Fruit fly (Drosophila melanogaster) whole organism, embryonic: ENCODE data around the gene Pnn.

Experiments
- ATbp ChIP-seq: fragments of 200-800 bp; sonication (Bioruptor generic); optimal IDR thresholded peaks from 2 replicates; lab custom pipeline; 2017; ENCODE audit warnings: missing biosample characterization, mild to moderate bottlenecking, missing genetic modification characterization, missing genetic modification reagents
- Antp ChIP-seq: fragments of 200-800 bp; sonication (Bioruptor generic); optimal IDR thresholded peaks from 3 replicates; lab custom pipeline; 2016; ENCODE audit warnings: missing biosample characterization, missing genetic modification characterization
- Atf3 ChIP-seq: fragments of 200-800 bp; sonication (Bioruptor generic); optimal IDR thresholded peaks from 3 replicates; lab custom pipeline; 2016; ENCODE audit warnings: missing biosample characterization, missing genetic modification characterization
- Atf6 ChIP-seq: fragments of 200-800 bp; sonication (Bioruptor generic); IDR thresholded peaks from 2 replicates; pipeline ENCODE4 v1.3.6; 2022; ENCODE audit warnings: missing biosample characterization, missing genetic modification characterization
- CG10147 ChIP-seq: fragments of 200-800 bp; sonication (Bioruptor generic); optimal IDR thresholded peaks from 2 replicates; lab custom pipeline; 2019; ENCODE audit warnings: missing biosample characterization, mild to moderate bottlenecking, missing genetic modification characterization, moderate library complexity
- CG10543 ChIP-seq: fragments of 200-800 bp; sonication (Bioruptor generic); optimal IDR thresholded peaks from 3 replicates; lab custom pipeline; 2017; ENCODE audit warnings: missing biosample characterization, mild to moderate bottlenecking, missing genetic modification characterization, moderate library complexity
- CG10565 ChIP-seq: fragments of 200-800 bp; sonication (Bioruptor generic); optimal IDR thresholded peaks from 3 replicates; lab custom pipeline; 2016; ENCODE audit warnings: missing biosample characterization, mild to moderate bottlenecking, missing genetic modification characterization
- CG10654 ChIP-seq: fragments of 200-800 bp; sonication (Bioruptor generic); optimal IDR thresholded peaks from 2 replicates; lab custom pipeline; 2016; ENCODE audit warnings: missing biosample characterization, missing genetic modification characterization
- CG11696 ChIP-seq: fragments of 200-800 bp; sonication (Bioruptor generic); IDR thresholded peaks from 2 replicates; pipeline ENCODE4 v1.3.6; 2022; ENCODE audit warnings: missing biosample characterization, missing genetic modification characterization
- CG12104 ChIP-seq: fragments of 200-800 bp; sonication (Bioruptor generic); optimal IDR thresholded peaks from 3 replicates; lab custom pipeline; 2016; ENCODE audit warnings: missing biosample characterization, missing genetic modification characterization
- CG12299 ChIP-seq: fragments of 200-800 bp; sonication (Bioruptor generic); optimal IDR thresholded peaks from 2 replicates; lab custom pipeline; 2018; ENCODE audit warnings: missing biosample characterization, mild to moderate bottlenecking, missing genetic modification characterization
- CG15479 ChIP-seq: fragments of 200-800 bp; sonication (Bioruptor generic); optimal IDR thresholded peaks from 3 replicates; lab custom pipeline; 2019; ENCODE audit warnings: missing biosample characterization, mild to moderate bottlenecking, missing genetic modification characterization, moderate library complexity
- CG17612 ChIP-seq: fragments of 200-800 bp; sonication (Bioruptor generic); IDR thresholded peaks from 2 replicates; pipeline ENCODE4 v1.3.6; 2022; ENCODE audit warnings: missing biosample characterization, missing genetic modification characterization
- CG1832 ChIP-seq: fragments of 200-800 bp; sonication (Bioruptor generic); optimal IDR thresholded peaks from 2 replicates; lab custom pipeline; 2017; ENCODE audit warnings: missing biosample characterization, mild to moderate bottlenecking, missing genetic modification characterization, inconsistent platforms
- CG18476 ChIP-seq: fragments of 200-800 bp; sonication (Bioruptor generic); optimal IDR thresholded peaks from 2 replicates; lab custom pipeline; 2016; ENCODE audit warnings: missing biosample characterization, mild to moderate bottlenecking, missing genetic modification characterization
- CG2116 ChIP-seq: fragments of 200-800 bp; sonication (Bioruptor generic); optimal IDR thresholded peaks from 3 replicates; lab custom pipeline; 2018; ENCODE audit warnings: missing biosample characterization, mild to moderate bottlenecking, missing genetic modification characterization
- CG2678 ChIP-seq: fragments of 200-800 bp; sonication (Bioruptor generic); optimal IDR thresholded peaks from 3 replicates; lab custom pipeline; 2019; ENCODE audit warnings: missing biosample characterization, mild to moderate bottlenecking, missing genetic modification characterization, moderate library complexity
- CG2875 ChIP-seq: fragments of 200-800 bp; sonication (Bioruptor generic); optimal IDR thresholded peaks from 2 replicates; lab custom pipeline; 2017; ENCODE audit warnings: missing biosample characterization, mild to moderate bottlenecking, missing genetic modification characterization, missing genetic modification reagents
- CG30020 ChIP-seq: fragments of 200-800 bp; optimal IDR thresholded peaks from 2 replicates; lab custom pipeline; 2019; ENCODE audit warnings: missing biosample characterization, mild to moderate bottlenecking, missing genetic modification characterization, moderate library complexity
- CG31441 ChIP-seq: fragments of 200-800 bp; sonication (Bioruptor generic); IDR thresholded peaks from 2 replicates; pipeline ENCODE4 v1.3.6; 2022; ENCODE audit warnings: missing biosample characterization, missing genetic modification characterization
- CG5245 ChIP-seq: fragments of 200-800 bp; sonication (Bioruptor generic); optimal IDR thresholded peaks from 3 replicates; lab custom pipeline; 2016; ENCODE audit warnings: missing biosample characterization, missing genetic modification characterization
- CG6272 ChIP-seq: fragments of 200-800 bp; sonication (Bioruptor generic); IDR thresholded peaks from 2 replicates; pipeline ENCODE4 v1.3.6; 2022; ENCODE audit warnings: missing biosample characterization, missing genetic modification characterization
- CG6689 ChIP-seq: fragments of 200-800 bp; sonication (Bioruptor generic); IDR thresholded peaks from 2 replicates; pipeline ENCODE4 v1.3.6; 2022; ENCODE audit warnings: missing biosample characterization, missing genetic modification characterization
- CG9727 ChIP-seq: fragments of 200-800 bp; sonication (Bioruptor generic); optimal IDR thresholded peaks from 3 replicates; lab custom pipeline; 2017; ENCODE audit warnings: missing biosample characterization, mild to moderate bottlenecking, missing genetic modification characterization
- Dref ChIP-seq: fragments of 200-800 bp; sonication (Bioruptor generic); IDR thresholded peaks from 2 replicates; pipeline ENCODE4 v1.3.6; 2022; ENCODE audit warnings: missing biosample characterization, missing genetic modification characterization
- Gsc ChIP-seq: fragments of 200-800 bp; sonication (Bioruptor generic); IDR thresholded peaks from 2 replicates; pipeline ENCODE4 v1.3.6; 2022; ENCODE audit warnings: missing biosample characterization, missing genetic modification characterization
- HLH4C ChIP-seq: fragments of 200-800 bp; sonication (Bioruptor generic); IDR thresholded peaks from 3 replicates; pipeline ENCODE4 v1.3.6; 2022; ENCODE audit warnings: missing biosample characterization, missing genetic modification characterization; ENCODE audit not compliant: partially characterized antibody
- Med ChIP-seq: fragments of 200-800 bp; sonication (Bioruptor generic); peaks from one replicate; lab custom pipeline; 2016; ENCODE audit warnings: missing biosample characterization, missing genetic modification characterization, mild to moderate bottlenecking, inconsistent platforms, moderate library complexity
- NC2β ChIP-seq: fragments of 200-800 bp; sonication (Bioruptor generic); optimal IDR thresholded peaks from 2 replicates; lab custom pipeline; 2016; ENCODE audit warnings: missing biosample characterization, missing genetic modification characterization
- Sry-β ChIP-seq: fragments of 200-800 bp; sonication (Bioruptor generic); optimal IDR thresholded peaks from 2 replicates; lab custom pipeline; 2018; ENCODE audit warnings: missing biosample characterization, mild to moderate bottlenecking, missing genetic modification characterization, moderate library complexity
- bowl ChIP-seq: fragments of 200-800 bp; sonication (Bioruptor generic); IDR thresholded peaks from 2 replicates; pipeline ENCODE4 v1.3.6; 2022; ENCODE audit warnings: missing biosample characterization, missing genetic modification characterization
- ci ChIP-seq: fragments of 200-800 bp; sonication (Bioruptor generic); IDR thresholded peaks from 3 replicates; pipeline ENCODE4 v1.3.6; 2022; ENCODE audit warnings: missing biosample characterization, missing genetic modification characterization
- crc ChIP-seq: fragments of 200-800 bp; sonication (Bioruptor generic); optimal IDR thresholded peaks from 2 replicates; lab custom pipeline; 2016; ENCODE audit warnings: missing biosample characterization, missing genetic modification characterization
- gsb ChIP-seq: fragments of 200-800 bp; sonication (Bioruptor generic); IDR thresholded peaks from 2 replicates; pipeline ENCODE4 v1.3.6; 2022; ENCODE audit warnings: missing biosample characterization, missing genetic modification characterization
- hb ChIP-seq: fragments of 200-800 bp; sonication (Bioruptor generic); IDR thresholded peaks from 3 replicates; pipeline ENCODE4 v1.3.6; 2022; ENCODE audit warnings: missing biosample characterization, missing genetic modification characterization; ENCODE audit not compliant: partially characterized antibody
- hbn ChIP-seq: fragments of 200-800 bp; sonication (Bioruptor generic); IDR thresholded peaks from 2 replicates; pipeline ENCODE4 v1.3.6; 2022; ENCODE audit warnings: missing biosample characterization, missing genetic modification characterization; ENCODE audit not compliant: partially characterized antibody
- ken ChIP-seq: fragments of 200-800 bp; sonication (Bioruptor generic); IDR thresholded peaks from 3 replicates; pipeline ENCODE4 v1.3.6; 2022; ENCODE audit warnings: missing biosample characterization, missing genetic modification characterization
- mirr ChIP-seq: fragments of 200-800 bp; sonication (Bioruptor generic); optimal IDR thresholded peaks from 3 replicates; lab custom pipeline; 2018; ENCODE audit warnings: missing biosample characterization, mild to moderate bottlenecking, missing genetic modification characterization
- pho ChIP-seq: fragments of 200-800 bp; sonication (Bioruptor generic); optimal IDR thresholded peaks from 2 replicates; lab custom pipeline; 2016; ENCODE audit warnings: missing biosample characterization, missing genetic modification characterization
- sens-2 ChIP-seq: fragments of 200-800 bp; sonication (Bioruptor generic); IDR thresholded peaks from 2 replicates; pipeline ENCODE4 v1.3.6; 2022; ENCODE audit warnings: missing biosample characterization, missing genetic modification characterization
- zfh2 ChIP-seq: fragments of 200-800 bp; sonication (Bioruptor generic); optimal IDR thresholded peaks from 2 replicates; lab custom pipeline; 2016; ENCODE audit warnings: missing biosample characterization, missing genetic modification characterization

Gene Pnn

DNA sequence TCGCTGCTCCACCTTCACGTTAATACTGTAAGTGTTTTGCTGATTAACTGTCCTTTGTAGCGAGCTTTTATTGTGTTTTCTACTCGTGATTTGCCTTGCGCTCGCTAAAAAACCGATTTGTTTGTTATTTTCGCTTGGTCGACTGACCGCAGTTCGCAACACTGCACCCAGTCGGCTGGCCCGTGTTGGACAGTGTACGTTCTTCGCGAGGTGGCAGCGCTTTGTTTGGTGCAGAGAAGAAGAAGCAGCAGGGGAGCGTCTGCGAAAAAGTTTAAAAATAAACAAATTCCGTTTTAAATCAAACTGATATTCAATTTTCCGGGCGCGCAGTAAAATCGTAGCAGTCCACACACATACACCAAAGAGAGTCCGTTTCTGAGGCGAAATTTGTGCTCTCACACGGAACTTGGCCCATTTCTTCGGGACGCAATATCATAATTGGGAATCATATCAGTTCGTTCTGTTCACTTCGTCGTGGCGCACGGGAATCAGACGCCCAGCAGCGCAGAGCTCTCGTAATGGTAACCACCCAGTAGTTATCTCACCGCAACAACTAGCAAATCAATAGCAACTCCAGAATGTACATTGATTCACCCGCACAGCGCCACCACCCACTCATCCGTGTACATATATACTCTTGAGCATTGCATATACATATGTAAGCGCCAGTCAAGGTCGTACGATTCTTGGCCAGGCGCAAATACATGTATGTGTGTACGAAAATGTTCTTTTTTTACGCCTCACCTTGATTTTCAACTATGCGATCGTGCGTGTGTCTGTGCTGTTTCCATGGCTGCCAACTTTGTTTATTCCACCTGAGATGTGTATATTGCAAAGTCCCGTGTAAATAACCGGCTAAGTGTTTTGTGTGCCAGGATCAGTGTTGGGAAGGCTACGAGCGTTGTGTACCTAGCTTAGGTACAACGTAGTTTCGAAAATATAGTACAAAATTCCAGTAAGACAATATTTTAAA is 27.2 kb downstream of the Pnn start, which contains the start of gene Naa80 (continued):
- TF ChIP-seq CG12299 (tag; lab: Kevin White, UChicago) (peak; percentile 31), CG15479 (no peak), CG10543 (peak; percentile 72), pho (peak; percentile 76), HLH4C (GFP tag; lab: Robert Waterston, UW) (0 out of 3 replicates have a peak, but pooled peaks have one; percentile 23), CG17612 (GFP tag; lab: Robert Waterston, UW) (no peak), bowl (GFP tag; lab: Robert Waterston, UW) (no peak), CG12104 (GFP tag; lab: Kevin White, UChicago) (peak; percentile 36), CG1832 (GFP tag; lab: Kevin White, UChicago) (no peak), Atf3 (GFP tag; lab: Kevin White, UChicago) (peak; percentile 45), hb (GFP tag; lab: Robert Waterston, UW) (no peak; the same call in 2 of the 3 replicates), Antp (GFP tag; lab: Kevin White, UChicago) (peak; percentile 89), CG31441 (GFP tag; lab: Robert Waterston, UW) (no peak; the same call in 1 of the 2 replicates), mirr (GFP tag; lab: Kevin White, UChicago) (peak; percentile 28), CG2678 (tag; lab: Kevin White, UChicago) (no peak), Sry-β (GFP tag; lab: Kevin White, UChicago) (no peak), CG2875 (no peak), Atf6 (GFP tag; lab: Robert Waterston, UW) (peak; percentile 29; the same call in 1 of the 2 replicates), hbn (no peak), CG9727 (GFP tag; lab: Kevin White, UChicago) (peak; percentile 24), CG10654 (GFP tag; lab: Kevin White, UChicago) (peak; percentile 51), ken (GFP tag; lab: Robert Waterston, UW) (peak; percentile 82), CG10565 (GFP tag; lab: Kevin White, UChicago) (no peak), ATbp (GFP tag; lab: Kevin White, UChicago) (no peak), NC2β (GFP tag; lab: Kevin White, UChicago) (peak; percentile 31), CG6689 (no peak), CG30020 (tag; lab: Kevin White, UChicago) (peak; percentile 9), Gsc (GFP tag; lab: Robert Waterston, UW) (no peak), CG5245 (GFP tag; lab: Kevin White, UChicago) (peak; percentile 21), CG2116 (GFP tag; lab: Kevin White, UChicago) (peak; percentile 81), CG11696 (GFP tag; lab: Robert Waterston, UW) (no peak), sens-2 (no peak), crc (GFP tag; lab: Kevin White, UChicago) (peak; percentile 22), zfh2 (GFP tag; lab: Kevin White, UChicago) (peak; percentile 89), CG6272 (GFP tag; lab: Robert Waterston, UW) (no peak)

- TF ChIP-seq CG18476 (GFP tag; lab: Kevin White, UChicago) (no peak), ci (GFP tag; lab: Robert Waterston, UW) (0 out of 3 replicates have a peak, but pooled peaks have one; percentile 7), gsb (GFP tag; lab: Robert Waterston, UW) (0 out of 2 replicates have a peak, but pooled peaks have one; percentile 26), Med (GFP tag; lab: Kevin White, UChicago) (peak; percentile 77), Dref (GFP tag; lab: Robert Waterston, UW) (0 out of 2 replicates have a peak, but pooled peaks have one; percentile 27), CG10147 (GFP tag; lab: Kevin White, UChicago) (no peak)
Measured at dm6 chr3R:9768884-9769283, 28.2 kb downstream of the Pnn start, which contains the start of gene MED6. Gene MED6, minus strand, starts transcription at chr3R:9768984.
